Fruit fly (Drosophila melanogaster) whole organism, embryonic: Measurements from ENCODE around the gene dsf.

Experiments
- Atf3 ChIP-seq: fragments of 200-800 bp; sonication (Bioruptor generic); optimal IDR thresholded peaks from 3 replicates; lab custom pipeline; 2016; ENCODE audit warnings: missing biosample characterization, missing genetic modification characterization
- B-H2 ChIP-seq: fragments of 200-800 bp; sonication (Bioruptor generic); optimal IDR thresholded peaks from 2 replicates; lab custom pipeline; 2018; ENCODE audit warnings: missing biosample characterization, mild to moderate bottlenecking, missing genetic modification characterization
- Bgb ChIP-seq: fragments of 200-800 bp; sonication (Bioruptor generic); IDR thresholded peaks from 2 replicates; pipeline ENCODE4 v1.3.6; 2022; ENCODE audit warnings: missing biosample characterization, missing genetic modification characterization; ENCODE audit not compliant: partially characterized antibody
- BtbVII ChIP-seq: fragments of 200-800 bp; sonication (Bioruptor generic); optimal IDR thresholded peaks from 3 replicates; lab custom pipeline; 2017; ENCODE audit warnings: missing biosample characterization, mild to moderate bottlenecking, missing genetic modification characterization
- CG10209 ChIP-seq: fragments of 200-800 bp; sonication (Bioruptor generic); optimal IDR thresholded peaks from 3 replicates; lab custom pipeline; 2017; ENCODE audit warnings: missing biosample characterization, mild to moderate bottlenecking, missing genetic modification characterization, missing genetic modification reagents
- CG11085 ChIP-seq: fragments of 200-800 bp; sonication (Bioruptor generic); IDR thresholded peaks from 2 replicates; pipeline ENCODE4 v1.3.6; 2022; ENCODE audit warnings: missing biosample characterization, missing genetic modification characterization
- CG11696 ChIP-seq: fragments of 200-800 bp; sonication (Bioruptor generic); IDR thresholded peaks from 2 replicates; pipeline ENCODE4 v1.3.6; 2022; ENCODE audit warnings: missing biosample characterization, missing genetic modification characterization
- CG12219 ChIP-seq: fragments of 200-800 bp; sonication (Bioruptor generic); optimal IDR thresholded peaks from 3 replicates; lab custom pipeline; 2018; ENCODE audit warnings: missing biosample characterization, mild to moderate bottlenecking, missing genetic modification characterization
- CG12744 ChIP-seq: fragments of 200-800 bp; sonication (Bioruptor generic); optimal IDR thresholded peaks from 2 replicates; lab custom pipeline; 2016; ENCODE audit warnings: missing biosample characterization, missing genetic modification characterization
- CG14050 ChIP-seq: fragments of 200-800 bp; sonication (Bioruptor generic); IDR thresholded peaks from 3 replicates; pipeline ENCODE4 v1.3.6; 2022; ENCODE audit warnings: missing biosample characterization, missing genetic modification characterization
- CG14710 ChIP-seq: fragments of 200-800 bp; sonication (Bioruptor generic); optimal IDR thresholded peaks from 3 replicates; lab custom pipeline; 2019; ENCODE audit warnings: missing biosample characterization, mild to moderate bottlenecking, missing genetic modification characterization, moderate library complexity
- CG14965 ChIP-seq: fragments of 200-800 bp; sonication (Bioruptor generic); optimal IDR thresholded peaks from 2 replicates; lab custom pipeline; 2016; ENCODE audit warnings: missing biosample characterization, missing genetic modification characterization, borderline replicate concordance
- CG1603 ChIP-seq: fragments of 200-800 bp; sonication (Bioruptor generic); optimal IDR thresholded peaks from 2 replicates; lab custom pipeline; 2019; ENCODE audit warnings: missing biosample characterization, mild to moderate bottlenecking, missing genetic modification characterization, moderate library complexity
- CG16815 ChIP-seq: fragments of 200-800 bp; sonication (Bioruptor generic); optimal IDR thresholded peaks from 3 replicates; lab custom pipeline; 2017; ENCODE audit warnings: missing biosample characterization, mild to moderate bottlenecking, missing genetic modification characterization
- CG17385 ChIP-seq: fragments of 200-800 bp; sonication (Bioruptor generic); optimal IDR thresholded peaks from 3 replicates; lab custom pipeline; 2018; ENCODE audit warnings: missing biosample characterization, mild to moderate bottlenecking, missing genetic modification characterization
- CG31365 ChIP-seq: fragments of 200-800 bp; sonication (Bioruptor generic); optimal IDR thresholded peaks from 2 replicates; lab custom pipeline; 2018; ENCODE audit warnings: missing biosample characterization, mild to moderate bottlenecking, missing genetic modification characterization
- CG3838 ChIP-seq: fragments of 200-800 bp; sonication (Bioruptor generic); optimal IDR thresholded peaks from 3 replicates; lab custom pipeline; 2016; ENCODE audit warnings: missing biosample characterization, missing genetic modification characterization
- CG6689 ChIP-seq: fragments of 200-800 bp; sonication (Bioruptor generic); IDR thresholded peaks from 2 replicates; pipeline ENCODE4 v1.3.6; 2022; ENCODE audit warnings: missing biosample characterization, missing genetic modification characterization
- CG6791 ChIP-seq: fragments of 200-800 bp; sonication (Bioruptor generic); IDR thresholded peaks from 3 replicates; pipeline ENCODE4 v1.3.6; 2022; ENCODE audit warnings: missing biosample characterization, missing genetic modification characterization; ENCODE audit not compliant: partially characterized antibody
- CG6813 ChIP-seq: fragments of 200-800 bp; sonication (Bioruptor generic); optimal IDR thresholded peaks from 2 replicates; lab custom pipeline; 2017; ENCODE audit warnings: missing biosample characterization, missing genetic modification characterization, mild to moderate bottlenecking, moderate library complexity, missing genetic modification reagents
- CG7372 ChIP-seq: fragments of 200-800 bp; sonication (Bioruptor generic); IDR thresholded peaks from 2 replicates; pipeline ENCODE4 v1.3.6; 2022; ENCODE audit warnings: missing biosample characterization, missing genetic modification characterization
- CG8290 ChIP-seq, 3 experiments: fragments of 200-800 bp; sonication (Bioruptor generic); optimal IDR thresholded peaks; 2 replicates each; lab custom pipeline; 2016 to 2019; ENCODE audit warnings: missing biosample characterization in 3 of 3, missing genetic modification characterization in 3 of 3, mild to moderate bottlenecking in 2 of 3, moderate library complexity in 1 of 3
- CG8388 ChIP-seq: fragments of 200-800 bp; sonication (Bioruptor generic); optimal IDR thresholded peaks from 2 replicates; lab custom pipeline; 2019; ENCODE audit warnings: missing biosample characterization, mild to moderate bottlenecking, missing genetic modification characterization, moderate library complexity
- CG9609 ChIP-seq: fragments of 200-800 bp; sonication (Bioruptor generic); optimal IDR thresholded peaks from 3 replicates; lab custom pipeline; 2016; ENCODE audit warnings: missing biosample characterization, missing genetic modification characterization
- Dref ChIP-seq: fragments of 200-800 bp; sonication (Bioruptor generic); IDR thresholded peaks from 2 replicates; pipeline ENCODE4 v1.3.6; 2022; ENCODE audit warnings: missing biosample characterization, missing genetic modification characterization
- E2f1 ChIP-seq: fragments of 200-800 bp; sonication (Bioruptor generic); IDR thresholded peaks from 2 replicates; pipeline ENCODE4 v1.3.6; 2022; ENCODE audit warnings: missing biosample characterization, missing genetic modification characterization
- Fer2 ChIP-seq: fragments of 200-800 bp; sonication (Bioruptor generic); optimal IDR thresholded peaks from 2 replicates; lab custom pipeline; 2018; ENCODE audit warnings: missing biosample characterization, mild to moderate bottlenecking, missing genetic modification characterization, moderate library complexity
- GATAe ChIP-seq: fragments of 200-800 bp; sonication (Bioruptor generic); conservative IDR thresholded peaks from 2 replicates; pipeline ENCODE4 v1.3.6; 2022; ENCODE audit warnings: missing biosample characterization, missing genetic modification characterization
- H2.0 ChIP-seq: fragments of 200-800 bp; sonication (Bioruptor generic); IDR thresholded peaks from 2 replicates; pipeline ENCODE4 v1.3.6; 2022; ENCODE audit warnings: missing biosample characterization, missing genetic modification characterization
- HLH54F ChIP-seq: fragments of 200-800 bp; sonication (Bioruptor generic); optimal IDR thresholded peaks from 3 replicates; lab custom pipeline; 2016; ENCODE audit warnings: missing biosample characterization, missing genetic modification characterization
- Med ChIP-seq: fragments of 200-800 bp; sonication (Bioruptor generic); peaks from one replicate; lab custom pipeline; 2016; ENCODE audit warnings: missing biosample characterization, missing genetic modification characterization, mild to moderate bottlenecking, inconsistent platforms, moderate library complexity
- Myb ChIP-seq: fragments of 200-800 bp; sonication (Bioruptor generic); optimal IDR thresholded peaks from 2 replicates; lab custom pipeline; 2016; ENCODE audit warnings: missing biosample characterization, missing genetic modification characterization
- NfI ChIP-seq: fragments of 200-800 bp; sonication (Bioruptor generic); optimal IDR thresholded peaks from 3 replicates; lab custom pipeline; 2018; ENCODE audit warnings: missing biosample characterization, mild to moderate bottlenecking, missing genetic modification characterization, moderate library complexity
- cg ChIP-seq: fragments of 200-800 bp; sonication (Bioruptor generic); optimal IDR thresholded peaks from 3 replicates; lab custom pipeline; 2019; ENCODE audit warnings: missing biosample characterization, mild to moderate bottlenecking, missing genetic modification characterization, moderate library complexity
- croc ChIP-seq: fragments of 200-800 bp; sonication (Bioruptor generic); conservative IDR thresholded peaks from 3 replicates; pipeline ENCODE4 v1.3.6; 2022; ENCODE audit warnings: missing biosample characterization, missing genetic modification characterization
- dati ChIP-seq: fragments of 200-800 bp; sonication (Bioruptor generic); IDR thresholded peaks from 2 replicates; pipeline ENCODE4 v1.3.6; 2022; ENCODE audit warnings: missing biosample characterization, missing genetic modification characterization
- dimm ChIP-seq: fragments of 200-800 bp; sonication (Bioruptor generic); IDR thresholded peaks from 2 replicates; pipeline ENCODE4 v1.3.6; 2022; ENCODE audit warnings: missing biosample characterization, missing genetic modification characterization
- exex ChIP-seq: fragments of 200-800 bp; sonication (Bioruptor generic); optimal IDR thresholded peaks from 4 replicates; lab custom pipeline; 2018; ENCODE audit warnings: missing biosample characterization, mild to moderate bottlenecking, missing genetic modification characterization, moderate library complexity
- fd102C ChIP-seq: fragments of 200-800 bp; sonication (Bioruptor generic); optimal IDR thresholded peaks from 2 replicates; lab custom pipeline; 2018; ENCODE audit warnings: missing biosample characterization, mild to moderate bottlenecking, missing genetic modification characterization, moderate library complexity
- gro ChIP-seq: fragments of 200-800 bp; sonication (Bioruptor generic); optimal IDR thresholded peaks from 2 replicates; lab custom pipeline; 2016; ENCODE audit warnings: missing biosample characterization, missing genetic modification characterization
- gsb ChIP-seq: fragments of 200-800 bp; sonication (Bioruptor generic); IDR thresholded peaks from 2 replicates; pipeline ENCODE4 v1.3.6; 2022; ENCODE audit warnings: missing biosample characterization, missing genetic modification characterization
- insv ChIP-seq, 2 experiments: fragments of 200-800 bp; sonication (Bioruptor generic); optimal IDR thresholded peaks; 3 replicates each; lab custom pipeline; 2016 to 2018; ENCODE audit warnings: missing biosample characterization in 2 of 2, missing genetic modification characterization in 2 of 2
- oc ChIP-seq: fragments of 200-800 bp; sonication (Bioruptor generic); optimal IDR thresholded peaks from 2 replicates; lab custom pipeline; 2018; ENCODE audit warnings: missing biosample characterization, mild to moderate bottlenecking, missing genetic modification characterization, moderate library complexity
- phol ChIP-seq: fragments of 200-800 bp; sonication (Bioruptor generic); optimal IDR thresholded peaks from 3 replicates; lab custom pipeline; 2018; ENCODE audit warnings: missing biosample characterization, mild to moderate bottlenecking, missing genetic modification characterization, moderate library complexity
- unc-4 ChIP-seq: fragments of 200-800 bp; sonication (Bioruptor generic); IDR thresholded peaks from 2 replicates; pipeline ENCODE4 v1.3.6; 2022; ENCODE audit warnings: missing biosample characterization, missing genetic modification characterization; ENCODE audit not compliant: partially characterized antibody
- z ChIP-seq: fragments of 200-800 bp; sonication (Bioruptor generic); IDR thresholded peaks from 3 replicates; pipeline ENCODE4 v1.3.6; 2022; ENCODE audit warnings: missing biosample characterization, missing genetic modification characterization

dsf gene

dm6 chr2L:5906893-5907850 lies 18.6 kb upstream of the dsf start, which contains the start of gene bchs (continued):
- TF ChIP-seq CG14710 (tag; lab: Kevin White, UChicago) (peak; percentile 76), CG6689 (peak; percentile 71), CG10209 (GFP tag; lab: Kevin White, UChicago) (peak; percentile 95), CG3838 (GFP tag; lab: Kevin White, UChicago) (peak; percentile 82), CG17385 (GFP tag; lab: Kevin White, UChicago) (peak; percentile 85), dimm (GFP tag; lab: Robert Waterston, UW) (peak; percentile 33; the same call in 1 of the 2 replicates), Dref (GFP tag; lab: Robert Waterston, UW) (peak; percentile 83), CG14965 (GFP tag; lab: Kevin White, UChicago) (peak; percentile 83), croc (peak; percentile 27; the same call in 1 of the 3 replicates), H2.0 (GFP tag; lab: Robert Waterston, UW) (peak; percentile 24; the same call in 1 of the 2 replicates), dati (no peak), CG31365 (tag; lab: Kevin White, UChicago) (peak; percentile 89), gsb (peak; percentile 59; the same call in 1 of the 2 replicates), z (GFP tag; lab: Robert Waterston, UW) (peak; percentile 79), CG11696 (peak; percentile 66; the same call in 1 of the 2 replicates), HLH54F (GFP tag; lab: Kevin White, UChicago) (peak; percentile 31), CG9609 (peak; percentile 33), CG14050 (peak; percentile 82), CG16815 (GFP tag; lab: Kevin White, UChicago) (no peak), Med (GFP tag; lab: Kevin White, UChicago) (peak; percentile 99), CG8290 (GFP tag; optimal IDR thresholded peaks at IDR 0.05; lab: Kevin White, UChicago) (peak; percentile 29), CG8290 (tag; optimal IDR thresholded peaks at IDR 0.05; lab: Kevin White, UChicago) (peak; percentile 82 to 83), Bgb (GFP tag; lab: Robert Waterston, UW) (no peak; the same call in none of the 2 replicates), gro (no peak), Atf3 (GFP tag; lab: Kevin White, UChicago) (peak; percentile 59), CG7372 (GFP tag; lab: Robert Waterston, UW) (0 out of 2 replicates have a peak, but pooled peaks have one; percentile 19), CG6813 (GFP tag; lab: Kevin White, UChicago) (peak; percentile 99), fd102C (peak; percentile 79), B-H2 (GFP tag; lab: Kevin White, UChicago) (peak; percentile 85), cg (GFP tag; lab: Kevin White, UChicago) (no peak), CG1603 (tag; lab: Kevin White, UChicago) (peak; percentile 63), NfI (GFP tag; lab: Kevin White, UChicago) (peak; percentile 82), E2f1 (GFP tag; lab: Robert Waterston, UW) (peak; percentile 38; the same call in 1 of the 2 replicates), oc (tag; lab: Kevin White, UChicago) (peak; percentile 90), Fer2 (tag; lab: Kevin White, UChicago) (peak; percentile 74), Myb (GFP tag; lab: Kevin White, UChicago) (peak; percentile 36), CG11085 (GFP tag; lab: Robert Waterston, UW) (peak; percentile 40; the same call in 1 of the 2 replicates), unc-4 (peak; percentile 18; the same call in 1 of the 2 replicates), CG12219 (GFP tag; lab: Kevin White, UChicago) (peak; percentile 88), BtbVII (GFP tag; lab: Kevin White, UChicago) (peak; percentile 96), exex (tag; lab: Kevin White, UChicago) (peak; percentile 79), CG6791 (GFP tag; lab: Robert Waterston, UW) (peak; percentile 38; the same call in 1 of the 3 replicates), phol (tag; lab: Kevin White, UChicago) (peak; percentile 13), CG8388 (peak; percentile 65), CG12744 (GFP tag; lab: Kevin White, UChicago) (peak; percentile 75), GATAe (GFP tag; lab: Robert Waterston, UW) (no peak), insv (GFP tag; optimal IDR thresholded peaks at IDR 0.05; lab: Kevin White, UChicago) (peak in 1 of 2 experiments; percentile 68)
